Fruit fly (Drosophila melanogaster) whole organism, pupa: ENCODE results near the gene CG6094.

Experiments
- CG10348 ChIP-seq: fragments of 200-800 bp; sonication (Bioruptor generic); IDR thresholded peaks from 2 replicates; pipeline ENCODE4 v1.3.6; 2022; ENCODE audit warnings: missing biosample characterization, missing genetic modification characterization
- CG12605 ChIP-seq: fragments of 200-800 bp; sonication (Bioruptor generic); IDR thresholded peaks from 2 replicates; pipeline ENCODE4 v1.3.6; 2022; ENCODE audit warnings: missing biosample characterization, missing genetic modification characterization
- CG13204 ChIP-seq: fragments of 200-800 bp; sonication (Bioruptor generic); optimal IDR thresholded peaks from 2 replicates; lab custom pipeline; 2018; ENCODE audit warnings: missing biosample characterization, mild to moderate bottlenecking, missing genetic modification characterization, moderate library complexity
- CG14655 ChIP-seq: fragments of 200-800 bp; sonication (Bioruptor generic); optimal IDR thresholded peaks from 3 replicates; lab custom pipeline; 2017; ENCODE audit warnings: mild to moderate bottlenecking, missing biosample characterization, missing genetic modification reagents, missing genetic modification characterization
- CG15710 ChIP-seq: fragments of 200-800 bp; sonication (Bioruptor generic); optimal IDR thresholded peaks from 2 replicates; lab custom pipeline; 2018; ENCODE audit warnings: missing biosample characterization, mild to moderate bottlenecking, missing genetic modification characterization, moderate library complexity
- CG17806 ChIP-seq: fragments of 200-800 bp; sonication (Bioruptor generic); optimal IDR thresholded peaks from 2 replicates; lab custom pipeline; 2018; ENCODE audit warnings: missing biosample characterization, mild to moderate bottlenecking, missing genetic modification characterization, moderate library complexity
- CG32121 ChIP-seq: fragments of 200-800 bp; sonication (Bioruptor generic); IDR thresholded peaks from 2 replicates; pipeline ENCODE4 v1.3.6; 2022; ENCODE audit warnings: missing biosample characterization, missing genetic modification characterization
- CG34367 ChIP-seq: fragments of 200-800 bp; sonication (Bioruptor generic); optimal IDR thresholded peaks from 2 replicates; lab custom pipeline; 2018; ENCODE audit warnings: missing biosample characterization, mild to moderate bottlenecking, missing genetic modification characterization
- CG4496 ChIP-seq: fragments of 200-800 bp; sonication (Bioruptor generic); IDR thresholded peaks from 3 replicates; pipeline ENCODE4 v1.3.6; 2022; ENCODE audit warnings: missing biosample characterization, missing genetic modification characterization
- CG8159 ChIP-seq: fragments of 200-800 bp; sonication (Bioruptor generic); optimal IDR thresholded peaks from 3 replicates; lab custom pipeline; 2018; ENCODE audit warnings: missing biosample characterization, mild to moderate bottlenecking, missing genetic modification characterization, moderate library complexity
- CG8301 ChIP-seq: fragments of 200-800 bp; sonication (Bioruptor generic); optimal IDR thresholded peaks from 2 replicates; lab custom pipeline; 2018; ENCODE audit warnings: missing biosample characterization, mild to moderate bottlenecking, missing genetic modification characterization
- CG9948 ChIP-seq: fragments of 200-800 bp; sonication (Bioruptor generic); optimal IDR thresholded peaks from 2 replicates; lab custom pipeline; 2018; ENCODE audit warnings: missing biosample characterization, mild to moderate bottlenecking, missing genetic modification characterization, moderate library complexity
- D1 ChIP-seq: fragments of 200-800 bp; sonication (Bioruptor generic); optimal IDR thresholded peaks from 2 replicates; lab custom pipeline; 2018; ENCODE audit warnings: missing biosample characterization, mild to moderate bottlenecking, missing genetic modification characterization, moderate library complexity
- EcR ChIP-seq: fragments of 200-800 bp; sonication (Bioruptor generic); optimal IDR thresholded peaks from 3 replicates; lab custom pipeline; 2019; ENCODE audit warnings: missing biosample characterization, missing genetic modification characterization, mild to moderate bottlenecking, moderate library complexity, missing genetic modification reagents
- Ets98B ChIP-seq: fragments of 200-800 bp; sonication (Bioruptor generic); IDR thresholded peaks from 2 replicates; pipeline ENCODE4 v1.3.6; 2022; ENCODE audit warnings: missing biosample characterization, missing genetic modification characterization
- Pif1A ChIP-seq: fragments of 200-800 bp; sonication (Bioruptor generic); optimal IDR thresholded peaks from 3 replicates; lab custom pipeline; 2016; ENCODE audit warnings: missing biosample characterization, missing genetic modification characterization
- Pif1B ChIP-seq: fragments of 200-800 bp; sonication (Bioruptor generic); optimal IDR thresholded peaks from 3 replicates; lab custom pipeline; 2016; ENCODE audit warnings: missing biosample characterization, missing genetic modification characterization
- Snoo ChIP-seq: fragments of 200-800 bp; sonication (Bioruptor generic); optimal IDR thresholded peaks from 3 replicates; lab custom pipeline; 2017; ENCODE audit warnings: missing biosample characterization, mild to moderate bottlenecking, missing genetic modification characterization, inconsistent platforms
- fd96Ca ChIP-seq: fragments of 200-800 bp; sonication (Bioruptor generic); IDR thresholded peaks from 3 replicates; pipeline ENCODE4 v1.3.6; 2022; ENCODE audit warnings: missing biosample characterization, missing genetic modification characterization
- gl ChIP-seq: fragments of 200-800 bp; sonication (Bioruptor generic); optimal IDR thresholded peaks from 2 replicates; lab custom pipeline; 2018; ENCODE audit warnings: missing biosample characterization, mild to moderate bottlenecking, missing genetic modification characterization
- rn ChIP-seq: fragments of 200-800 bp; sonication (Bioruptor generic); IDR thresholded peaks from 2 replicates; pipeline ENCODE4 v1.3.6; 2022; ENCODE audit warnings: missing biosample characterization, missing genetic modification characterization

CG6094 gene

dm6 chr2L:10506557-10507252 lies at the start of gene CG6094, which contains the start of gene Myo31DF:
CG6094 (plus strand) TSS chr2L:10507081.
Myo31DF (minus strand) TSS chr2L:10506779.
- TF ChIP-seq Pif1B (GFP tag; lab: Kevin White, UChicago) (no peak), fd96Ca (GFP tag; lab: Robert Waterston, UW) (no peak), gl (tag; lab: Kevin White, UChicago) (no peak), D1 (tag; lab: Kevin White, UChicago) (no peak), CG4496 (peak; percentile 57; the same call in 2 of the 3 replicates), Ets98B (GFP tag; lab: Robert Waterston, UW) (peak; percentile 10), CG12605 (GFP tag; lab: Robert Waterston, UW) (0 out of 2 replicates have a peak, but pooled peaks have one; percentile 16), EcR (GFP tag; lab: Kevin White, UChicago) (peak; percentile 5), CG32121 (peak; percentile 32; the same call in 1 of the 2 replicates)
- TF ChIP-seq, all 21 proteins: peak for 5

dm6 chr2L:10457191-10457899 lies 49.5 kb upstream of the CG6094 start, which contains the start of the genes LManI and LManII:
LManI (minus strand) TSS chr2L:10457241.
LManII (plus strand) TSS chr2L:10457658.
- TF ChIP-seq CG32121, result no peak
- TF ChIP-seq CG12605 (GFP tag; lab: Robert Waterston, UW), result peak; percentile 12; the same call in 1 of the 2 replicates

- TF ChIP-seq CG4496, result no peak
- TF ChIP-seq EcR (GFP tag; lab: Kevin White, UChicago), result no peak
- no peak for TF ChIP-seq CG10348 (GFP tag; lab: Robert Waterston, UW)
- TF ChIP-seq Snoo (tag; lab: Kevin White, UChicago), result no peak
- TF ChIP-seq CG34367 (tag; lab: Kevin White, UChicago), result no peak
- no peak for TF ChIP-seq fd96Ca (GFP tag; lab: Robert Waterston, UW)
- TF ChIP-seq CG12605 (GFP tag; lab: Robert Waterston, UW), result no peak
- no peak for TF ChIP-seq D1 (tag; lab: Kevin White, UChicago)
- no peak for TF ChIP-seq CG15710 (tag; lab: Kevin White, UChicago)
- TF ChIP-seq CG17806, result no peak
- TF ChIP-seq CG8159, result no peak
- TF ChIP-seq Pif1A (GFP tag; lab: Kevin White, UChicago), result no peak
- no peak for TF ChIP-seq CG32121
- TF ChIP-seq Ets98B (GFP tag; lab: Robert Waterston, UW), result no peak
- TF ChIP-seq gl (tag; lab: Kevin White, UChicago), result no peak
- no peak for TF ChIP-seq CG9948
- TF ChIP-seq CG8301, result no peak
- no peak for TF ChIP-seq Pif1B (GFP tag; lab: Kevin White, UChicago)
- TF ChIP-seq CG14655, result no peak
Observed at dm6 chr2L:10458979-10459378, 47.9 kb upstream of the CG6094 start.

- TF ChIP-seq gl (tag; lab: Kevin White, UChicago) (no peak), CG15710 (tag; lab: Kevin White, UChicago) (no peak), CG32121 (0 out of 2 replicates have a peak, but pooled peaks have one; percentile 45), CG13204 (GFP tag; lab: Kevin White, UChicago) (no peak), CG10348 (GFP tag; lab: Robert Waterston, UW) (no peak), Pif1A (GFP tag; lab: Kevin White, UChicago) (peak; percentile 25), fd96Ca (GFP tag; lab: Robert Waterston, UW) (no peak), rn (GFP tag; lab: Robert Waterston, UW) (no peak), Snoo (tag; lab: Kevin White, UChicago) (no peak), CG14655 (peak; percentile 59), CG9948 (no peak), CG8159 (no peak), EcR (GFP tag; lab: Kevin White, UChicago) (no peak), CG8301 (peak; percentile 38), CG34367 (tag; lab: Kevin White, UChicago) (no peak), CG4496 (no peak), CG17806 (no peak), Ets98B (GFP tag; lab: Robert Waterston, UW) (no peak), D1 (tag; lab: Kevin White, UChicago) (no peak), Pif1B (GFP tag; lab: Kevin White, UChicago) (no peak), CG12605 (GFP tag; lab: Robert Waterston, UW) (no peak)
Observed at dm6 chr2L:10466865-10467270, 40.0 kb upstream of the CG6094 start.

- no peak for TF ChIP-seq EcR (GFP tag; lab: Kevin White, UChicago)
- TF ChIP-seq Pif1B (GFP tag; lab: Kevin White, UChicago), result peak; percentile 58
- peak; percentile 51; the same call in 1 of the 2 replicates for TF ChIP-seq Ets98B (GFP tag; lab: Robert Waterston, UW)
- no peak for TF ChIP-seq gl (tag; lab: Kevin White, UChicago)
- peak; percentile 23 for TF ChIP-seq CG9948
- TF ChIP-seq D1 (tag; lab: Kevin White, UChicago), result no peak
- peak; percentile 43 for TF ChIP-seq CG8301
- peak; percentile 70 for TF ChIP-seq CG15710 (tag; lab: Kevin White, UChicago)
- peak; percentile 56 for TF ChIP-seq CG34367 (tag; lab: Kevin White, UChicago)
- TF ChIP-seq CG17806, result peak; percentile 64
- TF ChIP-seq CG13204 (GFP tag; lab: Kevin White, UChicago), result no peak
- TF ChIP-seq CG32121, result peak; percentile 67
- TF ChIP-seq Pif1A (GFP tag; lab: Kevin White, UChicago), result peak; percentile 48
- TF ChIP-seq fd96Ca (GFP tag; lab: Robert Waterston, UW), result no peak
- peak; percentile 17; the same call in 1 of the 2 replicates for TF ChIP-seq rn (GFP tag; lab: Robert Waterston, UW)
- peak; percentile 78 for TF ChIP-seq CG4496
- peak; percentile 59 for TF ChIP-seq CG14655
- TF ChIP-seq CG10348 (GFP tag; lab: Robert Waterston, UW), result no peak
- no peak for TF ChIP-seq CG12605 (GFP tag; lab: Robert Waterston, UW)
- peak; percentile 11 for TF ChIP-seq Snoo (tag; lab: Kevin White, UChicago)
- peak; percentile 72 for TF ChIP-seq CG8159
Observed at dm6 chr2L:10468388-10468787, 38.5 kb upstream of the CG6094 start.
